Comparison of ENCODE assay signal across 3 fruit fly cellular contexts in the genomic region with DNA sequence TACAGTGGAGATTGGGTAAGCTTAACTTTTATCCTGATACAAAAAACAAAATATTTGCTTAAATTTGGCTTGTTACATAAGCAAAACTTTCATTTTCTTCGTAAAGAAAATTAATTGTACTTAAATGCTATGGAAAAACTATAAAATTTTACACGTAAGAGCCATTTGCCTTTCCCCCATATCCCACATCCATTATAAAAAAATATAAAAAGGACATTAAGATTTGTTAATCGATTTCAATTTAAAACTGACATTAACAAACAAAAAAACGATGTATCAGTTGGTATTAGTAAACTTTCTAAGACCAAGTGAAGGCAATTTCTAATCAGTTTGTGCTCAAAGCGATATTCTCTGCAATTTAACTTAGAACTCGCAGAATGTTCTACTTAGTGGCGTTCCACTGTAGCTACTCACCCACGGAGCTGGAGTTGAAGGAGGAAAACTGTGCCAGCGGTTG.
TF ChIP-seq lines count a peak whose summit lies in the region.

No protein-coding gene starts in this region.

TF ChIP-seq in whole organism, embryonic, 481 proteins besides CTCF, POLR2A, EP300 and RAD21 (continued from another document and continues in another):
- no peak for TF ChIP-seq lov (optimal IDR thresholded peaks at IDR 0.05; lab: Kevin White, UChicago)
- no peak for TF ChIP-seq lov (GFP tag; IDR thresholded peaks at IDR 0.05; lab: Robert Waterston, UW)
- TF ChIP-seq gsb (GFP tag; IDR thresholded peaks at IDR 0.05; lab: Robert Waterston, UW), result no peak
- TF ChIP-seq tio (GFP tag; optimal IDR thresholded peaks at IDR 0.05; lab: Kevin White, UChicago), result peak; percentile 29
- no peak for TF ChIP-seq Hr3 (GFP tag; optimal IDR thresholded peaks at IDR 0.05; lab: Kevin White, UChicago)
- peak; percentile 26 for TF ChIP-seq org-1 (GFP tag; optimal IDR thresholded peaks at IDR 0.05; lab: Kevin White, UChicago)
- no peak for TF ChIP-seq CG16813 (GFP tag; IDR thresholded peaks at IDR 0.05; lab: Robert Waterston, UW; ENCODE audit: partially characterized antibody)
- TF ChIP-seq Hr51 (GFP tag; optimal IDR thresholded peaks at IDR 0.05; lab: Kevin White, UChicago), result peak in 1 of 2 experiments; percentile 48
- TF ChIP-seq bsh (GFP tag; optimal IDR thresholded peaks at IDR 0.05; lab: Kevin White, UChicago), result peak; percentile 11 to 37
- TF ChIP-seq schlank (tag; optimal IDR thresholded peaks at IDR 0.05; lab: Kevin White, UChicago), result no peak
- TF ChIP-seq Nf-YB (GFP tag; optimal IDR thresholded peaks at IDR 0.05; lab: Kevin White, UChicago), result peak; percentile 14
- no peak for TF ChIP-seq dimm (GFP tag; IDR thresholded peaks at IDR 0.05; lab: Robert Waterston, UW)
- peak; percentile 27 for TF ChIP-seq az2 (GFP tag; optimal IDR thresholded peaks at IDR 0.05; lab: Kevin White, UChicago)
- TF ChIP-seq Nf-YC (tag; optimal IDR thresholded peaks at IDR 0.05; lab: Kevin White, UChicago), result peak; percentile 1
- peak; percentile 22 for TF ChIP-seq CG9437 (GFP tag; optimal IDR thresholded peaks at IDR 0.05; lab: Kevin White, UChicago)
- no peak for TF ChIP-seq vnd (GFP tag; IDR thresholded peaks at IDR 0.05; lab: Robert Waterston, UW; ENCODE audit: partially characterized antibody)
- no peak for TF ChIP-seq Lpt (GFP tag; optimal IDR thresholded peaks at IDR 0.05; lab: Kevin White, UChicago)
- no peak for TF ChIP-seq fd64A (GFP tag; optimal IDR thresholded peaks at IDR 0.05; lab: Kevin White, UChicago)
- TF ChIP-seq CG17361 (GFP tag; IDR thresholded peaks at IDR 0.05; lab: Robert Waterston, UW), result peak; percentile 84
- TF ChIP-seq caup (GFP tag; optimal IDR thresholded peaks at IDR 0.05; lab: Kevin White, UChicago; ENCODE audit: severe bottlenecking), result no peak
- peak; percentile 7 for TF ChIP-seq CG8388 (GFP tag; optimal IDR thresholded peaks at IDR 0.05; lab: Kevin White, UChicago)
- peak; percentile 33 for TF ChIP-seq Ssrp (tag; optimal IDR thresholded peaks at IDR 0.05; lab: Kevin White, UChicago)
- no peak for TF ChIP-seq CG12236 (GFP tag; optimal IDR thresholded peaks at IDR 0.05; lab: Kevin White, UChicago)
- TF ChIP-seq H15 (GFP tag; IDR thresholded peaks at IDR 0.05; lab: Robert Waterston, UW), result no peak
- peak; percentile 27 for TF ChIP-seq Meics (GFP tag; optimal IDR thresholded peaks at IDR 0.05; lab: Kevin White, UChicago)
- no peak for TF ChIP-seq Asciz (GFP tag; optimal IDR thresholded peaks at IDR 0.05; lab: Kevin White, UChicago)
- TF ChIP-seq Pdp1 (GFP tag; optimal IDR thresholded peaks at IDR 0.05; lab: Kevin White, UChicago), result peak; percentile 10 to 64
- peak; percentile 22 for TF ChIP-seq CG11723 (GFP tag; optimal IDR thresholded peaks at IDR 0.05; lab: Kevin White, UChicago)
- peak; percentile 91 for TF ChIP-seq Ets65A (GFP tag; lab: Kevin White, UChicago)
- TF ChIP-seq CG15479 (GFP tag; optimal IDR thresholded peaks at IDR 0.05; lab: Kevin White, UChicago), result no peak
- peak; percentile 20; the same call in 1 of the 2 replicates for TF ChIP-seq Xrp1 (GFP tag; IDR thresholded peaks at IDR 0.05; lab: Robert Waterston, UW)
- TF ChIP-seq Hmr (GFP tag; optimal IDR thresholded peaks at IDR 0.05; lab: Kevin White, UChicago), result no peak
- TF ChIP-seq CG8478 (optimal IDR thresholded peaks at IDR 0.05; lab: Kevin White, UChicago), result no peak
- TF ChIP-seq lola (GFP tag; optimal IDR thresholded peaks at IDR 0.05; lab: Kevin White, UChicago), result peak in 1 of 3 experiments; percentile 57
- TF ChIP-seq gsb-n (tag; optimal IDR thresholded peaks at IDR 0.05; lab: Kevin White, UChicago), result no peak
- TF ChIP-seq gfzf (GFP tag; optimal IDR thresholded peaks at IDR 0.05; lab: Kevin White, UChicago), result no peak
- peak; percentile 68 for TF ChIP-seq Med (GFP tag; lab: Kevin White, UChicago)
- peak; percentile 16 for TF ChIP-seq Sox102F (GFP tag; optimal IDR thresholded peaks at IDR 0.05; lab: Kevin White, UChicago)
- TF ChIP-seq CG12744 (GFP tag; optimal IDR thresholded peaks at IDR 0.05; lab: Kevin White, UChicago), result no peak
- peak; percentile 36 for TF ChIP-seq Oli (tag; optimal IDR thresholded peaks at IDR 0.05; lab: Kevin White, UChicago)
- no peak for TF ChIP-seq sna (GFP tag; IDR thresholded peaks at IDR 0.05; lab: Robert Waterston, UW; ENCODE audit: partially characterized antibody)
- TF ChIP-seq CG13296 (GFP tag; optimal IDR thresholded peaks at IDR 0.05; lab: Kevin White, UChicago), result no peak
- peak; percentile 13 for TF ChIP-seq CG16815 (GFP tag; optimal IDR thresholded peaks at IDR 0.05; lab: Kevin White, UChicago)

TF ChIP-seq in whole organism, prepupa, 60 proteins besides CTCF, POLR2A, EP300 and RAD21 (continued from another document):
- TF ChIP-seq Eip93F (GFP tag; optimal IDR thresholded peaks at IDR 0.05; lab: Kevin White, UChicago), result no peak
- peak; percentile 94 for TF ChIP-seq Eip78C (GFP tag; lab: Kevin White, UChicago)
- TF ChIP-seq fd85E (GFP tag; optimal IDR thresholded peaks at IDR 0.05; lab: Kevin White, UChicago), result no peak
- peak; percentile 45 for TF ChIP-seq CG16779 (tag; optimal IDR thresholded peaks at IDR 0.05; lab: Kevin White, UChicago)
- TF ChIP-seq CG6808 (GFP tag; optimal IDR thresholded peaks at IDR 0.05; lab: Kevin White, UChicago), result peak; percentile 79
- TF ChIP-seq CG15336 (GFP tag; IDR thresholded peaks at IDR 0.05; lab: Robert Waterston, UW), result peak; percentile 39; the same call in 1 of the 2 replicates
- no peak for TF ChIP-seq CG1621 (tag; optimal IDR thresholded peaks at IDR 0.05; lab: Kevin White, UChicago)
- TF ChIP-seq Sox14 (GFP tag; optimal IDR thresholded peaks at IDR 0.05; lab: Kevin White, UChicago), result peak; percentile 68
- peak; percentile 27 for TF ChIP-seq Blimp-1 (GFP tag; optimal IDR thresholded peaks at IDR 0.05; lab: Kevin White, UChicago)
- peak; percentile 64 for TF ChIP-seq Lpt (GFP tag; optimal IDR thresholded peaks at IDR 0.05; lab: Kevin White, UChicago)
- peak in 1 of 2 experiments; percentile 85 for TF ChIP-seq salr (GFP tag; optimal IDR thresholded peaks at IDR 0.05; lab: Kevin White, UChicago)
- TF ChIP-seq eg (GFP tag; IDR thresholded peaks at IDR 0.05; lab: Robert Waterston, UW), result no peak; the same call in 2 of the 3 replicates
- peak; percentile 67 for TF ChIP-seq lz (GFP tag; optimal IDR thresholded peaks at IDR 0.05; lab: Kevin White, UChicago)
- TF ChIP-seq Sox15 (GFP tag; optimal IDR thresholded peaks at IDR 0.05; lab: Kevin White, UChicago), result peak; percentile 35
- peak; percentile 22 for TF ChIP-seq CG7368 (GFP tag; optimal IDR thresholded peaks at IDR 0.05; lab: Kevin White, UChicago)
- TF ChIP-seq CG11762 (GFP tag; optimal IDR thresholded peaks at IDR 0.05; lab: Kevin White, UChicago; ENCODE audit: insufficient read depth), result peak; percentile 64
- peak; percentile 71 for TF ChIP-seq acj6 (GFP tag; optimal IDR thresholded peaks at IDR 0.05; lab: Kevin White, UChicago)
- TF ChIP-seq CG11902 (GFP tag; optimal IDR thresholded peaks at IDR 0.05; lab: Kevin White, UChicago), result peak; percentile 52
- peak; percentile 48 to 54 for TF ChIP-seq ss (GFP tag; optimal IDR thresholded peaks at IDR 0.05; lab: Kevin White, UChicago)
- no peak for TF ChIP-seq CG9139 (GFP tag; optimal IDR thresholded peaks at IDR 0.05; lab: Kevin White, UChicago)
- TF ChIP-seq Hr38 (GFP tag; optimal IDR thresholded peaks at IDR 0.05; lab: Kevin White, UChicago), result no peak
- peak; percentile 74 for TF ChIP-seq Smox (GFP tag; optimal IDR thresholded peaks at IDR 0.05; lab: Kevin White, UChicago)
- TF ChIP-seq Met (GFP tag; optimal IDR thresholded peaks at IDR 0.05; lab: Kevin White, UChicago), result peak; percentile 74
- TF ChIP-seq Hr39 (GFP tag; optimal IDR thresholded peaks at IDR 0.05; lab: Kevin White, UChicago), result peak; percentile 63
- no peak for TF ChIP-seq fkh (GFP tag; optimal IDR thresholded peaks at IDR 0.05; lab: Kevin White, UChicago)
- peak; percentile 74 for TF ChIP-seq CG6276 (GFP tag; optimal IDR thresholded peaks at IDR 0.05; lab: Kevin White, UChicago)
- peak; percentile 57 for TF ChIP-seq CG3919 (GFP tag; optimal IDR thresholded peaks at IDR 0.05; lab: Kevin White, UChicago)
- peak; percentile 29 for TF ChIP-seq dsx (GFP tag; optimal IDR thresholded peaks at IDR 0.05; lab: Kevin White, UChicago; ENCODE audit: poor library complexity, severe bottlenecking)
- TF ChIP-seq CG3032 (tag; optimal IDR thresholded peaks at IDR 0.05; lab: Kevin White, UChicago), result peak; percentile 60
- TF ChIP-seq vri (GFP tag; optimal IDR thresholded peaks at IDR 0.05; lab: Kevin White, UChicago), result peak; percentile 23
- TF ChIP-seq CG31627 (GFP tag; optimal IDR thresholded peaks at IDR 0.05; lab: Kevin White, UChicago), result peak; percentile 65
- peak; percentile 75 for TF ChIP-seq Sox102F (GFP tag; optimal IDR thresholded peaks at IDR 0.05; lab: Kevin White, UChicago)
- TF ChIP-seq OdsH (GFP tag; optimal IDR thresholded peaks at IDR 0.05; lab: Kevin White, UChicago), result peak; percentile 74
- peak; percentile 89 for TF ChIP-seq CG32006 (GFP tag; optimal IDR thresholded peaks at IDR 0.05; lab: Kevin White, UChicago)
- TF ChIP-seq net (GFP tag; optimal IDR thresholded peaks at IDR 0.05; lab: Kevin White, UChicago), result peak; percentile 74
- TF ChIP-seq spab (GFP tag; optimal IDR thresholded peaks at IDR 0.05; lab: Kevin White, UChicago), result peak; percentile 63
- peak; percentile 58; the same call in 2 of the 3 replicates for TF ChIP-seq CG8119 (GFP tag; IDR thresholded peaks at IDR 0.05; lab: Robert Waterston, UW)
- TF ChIP-seq CG6854 (GFP tag; optimal IDR thresholded peaks at IDR 0.05; lab: Kevin White, UChicago), result no peak

TF ChIP-seq in whole organism, wandering third instar larva, 38 proteins besides CTCF, POLR2A, EP300 and RAD21 (continued from another document):
- TF ChIP-seq dl (GFP tag; optimal IDR thresholded peaks at IDR 0.05; lab: Kevin White, UChicago; ENCODE audit: insufficient read depth in 1 of 2, partially characterized antibody in 2 of 2), result no peak
- no peak for TF ChIP-seq dsf (GFP tag; optimal IDR thresholded peaks at IDR 0.05; lab: Kevin White, UChicago; ENCODE audit: borderline replicate concordance)
- TF ChIP-seq rgr (GFP tag; optimal IDR thresholded peaks at IDR 0.05; lab: Kevin White, UChicago), result peak; percentile 44
- TF ChIP-seq ey (GFP tag; optimal IDR thresholded peaks at IDR 0.05; lab: Kevin White, UChicago), result peak; percentile 47
- TF ChIP-seq fru (GFP tag; optimal IDR thresholded peaks at IDR 0.05; lab: Kevin White, UChicago), result peak; percentile 59
- TF ChIP-seq Abd-B (GFP tag; optimal IDR thresholded peaks at IDR 0.05; lab: Kevin White, UChicago), result no peak
- TF ChIP-seq tai (GFP tag; optimal IDR thresholded peaks at IDR 0.05; lab: Kevin White, UChicago), result no peak
- no peak for TF ChIP-seq Dfd (GFP tag; optimal IDR thresholded peaks at IDR 0.05; lab: Kevin White, UChicago)
- TF ChIP-seq br (GFP tag; optimal IDR thresholded peaks at IDR 0.05; lab: Kevin White, UChicago), result peak; percentile 56
